Worm (Caenorhabditis elegans): ENCODE data around the gene Y17D7C.1.

Y17D7C.1 gene

DNA sequence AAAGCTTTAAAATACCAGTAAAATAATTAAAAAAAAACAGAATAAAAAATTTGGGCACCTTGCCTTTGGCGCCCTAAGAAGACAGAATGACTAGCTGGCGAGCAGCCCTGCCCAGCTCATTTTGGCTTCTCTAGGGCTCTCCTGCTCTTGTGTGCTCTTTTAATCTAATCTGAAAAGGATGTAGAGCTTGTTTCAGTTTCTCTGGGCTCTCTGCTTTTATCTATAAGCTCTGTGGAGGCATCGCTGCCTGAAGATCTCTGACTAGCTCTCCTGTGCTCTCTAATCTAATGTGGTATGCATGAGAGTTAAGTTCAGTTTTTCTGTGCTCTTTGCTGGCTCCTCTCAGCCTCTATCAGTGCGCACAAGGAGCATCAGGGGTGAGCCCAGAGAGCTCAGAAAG lies 19.5 kb downstream of the Y17D7C.1 start:
- no peak for TF ChIP-seq fos-1 (tag; optimal IDR thresholded peaks at IDR 0.05)

- TF ChIP-seq lsy-12 (tag; optimal IDR thresholded peaks at IDR 0.05), result no peak
- no peak for TF ChIP-seq ztf-11 (tag; optimal IDR thresholded peaks at IDR 0.05)
- TF ChIP-seq hmg-11 (tag; optimal IDR thresholded peaks at IDR 0.05), result no peak
- TF ChIP-seq sea-2 (GFP tag; optimal IDR thresholded peaks at IDR 0.05), result no peak
- no peak for TF ChIP-seq skn-1 (tag; optimal IDR thresholded peaks at IDR 0.05)
- no peak for TF ChIP-seq unc-39 (tag; optimal IDR thresholded peaks at IDR 0.05)
- TF ChIP-seq pha-4 (tag; optimal IDR thresholded peaks at IDR 0.05), result no peak
- no peak for TF ChIP-seq fos-1 (tag; optimal IDR thresholded peaks at IDR 0.05)
- no peak for TF ChIP-seq elt-1 (tag; optimal IDR thresholded peaks at IDR 0.05)
- no peak for TF ChIP-seq mml-1 (tag; optimal IDR thresholded peaks at IDR 0.05)
- no peak for TF ChIP-seq mdl-1 (tag; optimal IDR thresholded peaks at IDR 0.05)
- no peak for TF ChIP-seq aly-2 (tag; optimal IDR thresholded peaks at IDR 0.05)
- TF ChIP-seq lin-15B (tag; optimal IDR thresholded peaks at IDR 0.05), result no peak
- no peak for TF ChIP-seq R02D3.7 (tag; optimal IDR thresholded peaks at IDR 0.05)
- no peak for TF ChIP-seq jun-1 (tag; optimal IDR thresholded peaks at IDR 0.05)
- TF ChIP-seq nhr-28 (tag; optimal IDR thresholded peaks at IDR 0.05), result no peak
- no peak for TF ChIP-seq tbx-2 (tag; optimal IDR thresholded peaks at IDR 0.05)
- no peak for TF ChIP-seq ceh-82 (tag; optimal IDR thresholded peaks at IDR 0.05)
Observed at ce11 chrV:18729324-18729924, 23.1 kb downstream of the Y17D7C.1 start, which contains the start of gene asp-19. TSS of gene asp-19 (minus strand) at chrV:18729374.

DNA sequence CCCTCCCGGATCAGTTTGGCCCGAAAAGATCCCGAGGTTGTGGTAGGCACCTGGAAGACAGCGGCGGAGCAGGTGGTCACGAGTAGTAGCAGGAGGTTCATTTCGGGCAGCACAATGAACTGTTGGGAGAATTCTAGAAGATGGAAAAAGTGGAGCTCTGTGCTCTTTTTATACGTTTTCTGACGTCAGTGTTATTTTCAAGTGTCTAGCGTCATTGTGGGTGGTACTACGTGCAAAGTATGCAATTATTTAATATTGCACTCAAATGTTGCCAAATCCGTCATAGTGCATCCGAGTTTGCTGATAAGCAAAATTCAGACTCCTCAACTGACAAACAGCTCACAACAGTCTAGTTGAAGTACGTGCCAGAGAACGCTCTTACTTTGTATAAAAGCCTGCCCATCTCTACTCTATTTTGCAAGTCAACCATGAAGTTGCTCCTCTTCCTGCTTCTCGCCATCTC lies 25.2 kb downstream of the Y17D7C.1 start, which contains the start of the genes asp-18 and scl-19:
Gene asp-18, minus strand, starts transcription at position 101 of the 463 bp plus-strand sequence.
Gene scl-19, plus strand, starts transcription at position 413 of the 463 bp plus-strand sequence.
- TF ChIP-seq nhr-11 (tag; optimal IDR thresholded peaks at IDR 0.05) (no peak), sea-2 (GFP tag; optimal IDR thresholded peaks at IDR 0.05) (no peak), nhr-25 (tag; optimal IDR thresholded peaks at IDR 0.05) (no peak), pqm-1 (tag; optimal IDR thresholded peaks at IDR 0.05) (no peak), ceh-28 (tag; optimal IDR thresholded peaks at IDR 0.05) (no peak), nhr-77 (tag; optimal IDR thresholded peaks at IDR 0.05) (no peak), pha-4 (tag; optimal IDR thresholded peaks at IDR 0.05) (no peak), ceh-16 (tag; optimal IDR thresholded peaks at IDR 0.05) (no peak), elt-3 (tag; optimal IDR thresholded peaks at IDR 0.05) (no peak), nhr-28 (tag; optimal IDR thresholded peaks at IDR 0.05) (no peak), fkh-10 (GFP tag; optimal IDR thresholded peaks at IDR 0.05) (no peak), mdl-1 (tag; optimal IDR thresholded peaks at IDR 0.05) (no peak), ceh-82 (tag; optimal IDR thresholded peaks at IDR 0.05) (no peak)

DNA sequence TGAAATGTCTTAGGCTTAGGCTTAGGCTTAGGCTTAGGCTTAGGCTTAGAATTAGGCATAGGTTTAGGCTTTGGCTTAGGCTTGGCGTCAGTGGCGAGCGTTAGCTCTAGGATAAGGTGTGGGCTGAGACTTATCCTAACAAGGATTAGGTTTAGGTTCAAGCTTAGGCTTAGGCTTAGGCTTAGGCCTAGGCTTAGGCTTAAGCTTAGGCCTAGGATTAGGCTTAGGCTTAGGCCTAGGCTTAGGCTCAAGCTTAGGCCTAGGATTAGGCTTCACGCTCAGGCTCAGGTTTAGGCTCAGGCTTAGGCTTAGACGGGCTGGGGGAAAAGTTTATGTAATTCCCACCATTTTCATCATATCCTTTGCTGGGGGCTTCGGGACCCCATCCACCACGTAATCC lies 27.6 kb downstream of the Y17D7C.1 start:
- TF ChIP-seq daf-12 (tag; optimal IDR thresholded peaks at IDR 0.05) (no peak), snpc-4 (tag; optimal IDR thresholded peaks at IDR 0.05) (no peak)

- TF ChIP-seq ceh-82 (tag; optimal IDR thresholded peaks at IDR 0.05) (no peak), snpc-4 (tag; optimal IDR thresholded peaks at IDR 0.05) (no peak), ama-1 (optimal IDR thresholded peaks at IDR 0.05) (no peak), egl-27 (tag; optimal IDR thresholded peaks at IDR 0.05) (no peak), ztf-11 (tag; optimal IDR thresholded peaks at IDR 0.05) (no peak), nhr-76 (tag; optimal IDR thresholded peaks at IDR 0.05) (no peak), ceh-16 (tag; optimal IDR thresholded peaks at IDR 0.05) (no peak)
Observed at ce11 chrV:18734381-18734780, 28.0 kb downstream of the Y17D7C.1 start, which contains the start of gene scl-20. TSS of gene scl-20 (minus strand) at chrV:18734481.

- TF ChIP-seq elt-2 (tag; optimal IDR thresholded peaks at IDR 0.05), result no peak
- TF ChIP-seq nhr-12 (tag; optimal IDR thresholded peaks at IDR 0.05), result no peak
- TF ChIP-seq lin-15B (tag; optimal IDR thresholded peaks at IDR 0.05), result no peak
- no peak for TF ChIP-seq nhr-67 (tag; optimal IDR thresholded peaks at IDR 0.05)
- no peak for TF ChIP-seq snpc-4 (tag; optimal IDR thresholded peaks at IDR 0.05)
- no peak for TF ChIP-seq skn-1 (tag; optimal IDR thresholded peaks at IDR 0.05)
- no peak for TF ChIP-seq nhr-28 (tag; optimal IDR thresholded peaks at IDR 0.05)
- no peak for TF ChIP-seq unc-62 (GFP tag; optimal IDR thresholded peaks at IDR 0.05)
- no peak for TF ChIP-seq ceh-9 (tag; optimal IDR thresholded peaks at IDR 0.05)
- no peak for TF ChIP-seq sea-2 (GFP tag; optimal IDR thresholded peaks at IDR 0.05)
- TF ChIP-seq ceh-28 (tag; optimal IDR thresholded peaks at IDR 0.05), result no peak
- TF ChIP-seq nhr-25 (tag; optimal IDR thresholded peaks at IDR 0.05), result no peak
- TF ChIP-seq ZK546.5 (tag; optimal IDR thresholded peaks at IDR 0.05), result no peak
Observed at ce11 chrV:18737646-18738045, 31.3 kb downstream of the Y17D7C.1 start.
